Worm (Caenorhabditis elegans) whole organism, late embryonic: ENCODE measurements around the gene C53D6.8.

ENCODE experiments used
- ama-1 ChIP-seq: fragments of 150-350 bp; optimal IDR thresholded peaks from 2 replicates; lab custom pipeline; 2014
- dmd-4 ChIP-seq: sonication (generic microtip); optimal IDR thresholded peaks from 2 replicates; lab custom pipeline; 2016; ENCODE audit warnings: borderline replicate concordance, missing genetic modification characterization, missing compliant biosample characterization
- dve-1 ChIP-seq: sonication (generic microtip); optimal IDR thresholded peaks from 2 replicates; lab custom pipeline; 2017; ENCODE audit warnings: antibody characterized with exemption, mild to moderate bottlenecking, missing genetic modification characterization, missing compliant biosample characterization
- eyg-1 ChIP-seq: sonication (generic microtip); optimal IDR thresholded peaks from 2 replicates; lab custom pipeline; 2016; ENCODE audit warnings: missing genotype, missing genetic modification characterization, missing compliant biosample characterization
- fkh-10 ChIP-seq: fragments of 150-350 bp; optimal IDR thresholded peaks from 2 replicates; lab custom pipeline; 2014; ENCODE audit warnings: missing biosample characterization, missing genetic modification reagents, missing genetic modification characterization
- pha-4 ChIP-seq: fragments of 150-350 bp; optimal IDR thresholded peaks from 2 replicates; lab custom pipeline; 2018; ENCODE audit warnings: missing biosample characterization, missing genetic modification reagents, missing genetic modification characterization
- pqm-1 ChIP-seq: sonication (generic microtip); optimal IDR thresholded peaks from 2 replicates; lab custom pipeline; 2016; ENCODE audit warnings: missing genetic modification characterization, missing compliant biosample characterization

ce11 chrIV:9016477-9016876, 13.9 kb upstream of the C53D6.8 start, which contains the start of gene acc-2:
- TF ChIP-seq pha-4 (tag; lab: Kevin White, UChicago) (no peak), eyg-1 (tag; lab: Kevin White, UChicago) (no peak), dmd-4 (tag; lab: Kevin White, UChicago) (no peak), fkh-10 (GFP tag; lab: Kevin White, UChicago) (no peak), pqm-1 (tag; lab: Kevin White, UChicago) (no peak), ama-1 (lab: Kevin White, UChicago) (no peak), dve-1 (tag; lab: Kevin White, UChicago) (no peak)
